Worm (Caenorhabditis elegans): ENCODE results near the gene K07C5.9.

ce11 chrV:10379293-10379692 is 29.3 kb upstream of the K07C5.9 start, which contains the start of gene AC3.12:
- no peak for TF ChIP-seq dmd-4 (tag; optimal IDR thresholded peaks at IDR 0.05)
- no peak for TF ChIP-seq nhr-237 (tag; optimal IDR thresholded peaks at IDR 0.05)
- no peak for TF ChIP-seq aly-2 (tag; optimal IDR thresholded peaks at IDR 0.05)
- no peak for TF ChIP-seq crh-2 (tag; optimal IDR thresholded peaks at IDR 0.05)
- no peak for TF ChIP-seq nhr-77 (tag; optimal IDR thresholded peaks at IDR 0.05)
- TF ChIP-seq zag-1 (tag; optimal IDR thresholded peaks at IDR 0.05): no peak
- TF ChIP-seq blmp-1 (tag; optimal IDR thresholded peaks at IDR 0.05; ENCODE audit: insufficient read depth): no peak
- no peak for TF ChIP-seq ama-1 (optimal IDR thresholded peaks at IDR 0.05)
- no peak for TF ChIP-seq unc-39 (tag; optimal IDR thresholded peaks at IDR 0.05)
